Fruit fly (Drosophila melanogaster): ENCODE results near the gene ssp3.

dm6 chr2L:18978923-18979322, 35.2 kb upstream of the ssp3 start:
- no peak for TF ChIP-seq N (GFP tag; optimal IDR thresholded peaks at IDR 0.05)
- no peak for TF ChIP-seq woc (GFP tag; optimal IDR thresholded peaks at IDR 0.05)
- TF ChIP-seq GATAd (GFP tag; optimal IDR thresholded peaks at IDR 0.05) = no peak
- TF ChIP-seq OdsH (GFP tag; optimal IDR thresholded peaks at IDR 0.05) = no peak
- no peak for TF ChIP-seq sage (GFP tag; optimal IDR thresholded peaks at IDR 0.05)
- no peak for TF ChIP-seq rgr (GFP tag; optimal IDR thresholded peaks at IDR 0.05)
- TF ChIP-seq Hnf4 (GFP tag; optimal IDR thresholded peaks at IDR 0.05) = no peak
- no peak for TF ChIP-seq Dif (GFP tag; optimal IDR thresholded peaks at IDR 0.05; ENCODE audit: partially characterized antibody)
- no peak for TF ChIP-seq brk (GFP tag; optimal IDR thresholded peaks at IDR 0.05)
- TF ChIP-seq usp (GFP tag; optimal IDR thresholded peaks at IDR 0.05) = no peak
- TF ChIP-seq lola (GFP tag; optimal IDR thresholded peaks at IDR 0.05) = no peak
- TF ChIP-seq fru (GFP tag; optimal IDR thresholded peaks at IDR 0.05) = no peak
- TF ChIP-seq Hr78 (GFP tag; optimal IDR thresholded peaks at IDR 0.05) = no peak
- TF ChIP-seq dl (GFP tag; optimal IDR thresholded peaks at IDR 0.05; ENCODE audit: insufficient read depth in 1 of 2, partially characterized antibody in 2 of 2) = no peak

All from whole organism, wandering third instar larva.